Fruit fly (Drosophila melanogaster) whole organism, embryonic: ENCODE data around the gene ZIPIC.

Experiments used
- YL-1 ChIP-seq: fragments of 200-800 bp; sonication (Bioruptor generic); optimal IDR thresholded peaks from 3 replicates; lab custom pipeline; 2017; ENCODE audit warnings: missing biosample characterization, mild to moderate bottlenecking, missing genetic modification characterization
- chm ChIP-seq: fragments of 200-800 bp; sonication (Bioruptor generic); IDR thresholded peaks from 2 replicates; pipeline ENCODE4 v1.3.6; 2022; ENCODE audit warnings: missing biosample characterization, missing genetic modification characterization
- usp ChIP-seq: fragments of >200 bp; optimal IDR thresholded peaks from 2 replicates; lab custom pipeline; 2017; ENCODE audit warnings: missing biosample characterization, missing genetic modification characterization

- TF ChIP-seq YL-1 = no peak
- no peak for TF ChIP-seq chm (GFP tag; lab: Robert Waterston, UW)
- no peak for TF ChIP-seq usp (GFP tag; lab: Kevin White, UChicago)
Measured at dm6 chr3R:30076088-30076487, 39.4 kb upstream of the ZIPIC start.
